Fruit fly (Drosophila melanogaster) whole organism, prepupa: ENCODE data around the gene Gss2.

Experiments used
- Blimp-1 ChIP-seq: fragments of 200-800 bp; sonication (Bioruptor generic); optimal IDR thresholded peaks from 3 replicates; lab custom pipeline; 2017; ENCODE audit warnings: missing biosample characterization, missing genetic modification characterization, mild to moderate bottlenecking, moderate library complexity, missing genetic modification reagents
- CG10631 ChIP-seq: fragments of 200-800 bp; sonication (Bioruptor generic); optimal IDR thresholded peaks from 2 replicates; lab custom pipeline; 2016; ENCODE audit warnings: missing biosample characterization, missing genetic modification characterization
- CG10669 ChIP-seq: fragments of 200-800 bp; sonication (Bioruptor generic); optimal IDR thresholded peaks from 3 replicates; lab custom pipeline; 2018; ENCODE audit warnings: missing biosample characterization, mild to moderate bottlenecking, missing genetic modification characterization, moderate library complexity
- CG11294 ChIP-seq: fragments of 200-800 bp; sonication (Bioruptor generic); IDR thresholded peaks from 2 replicates; pipeline ENCODE4 v1.3.6; 2022; ENCODE audit warnings: missing biosample characterization, missing genetic modification characterization
- CG11762 ChIP-seq: fragments of 200-800 bp; sonication (Bioruptor generic); optimal IDR thresholded peaks from 3 replicates; lab custom pipeline; 2016; ENCODE audit warnings: missing biosample characterization, missing genetic modification characterization; ENCODE audit not compliant: insufficient read depth
- CG15336 ChIP-seq: fragments of 200-800 bp; sonication (Bioruptor generic); IDR thresholded peaks from 2 replicates; pipeline ENCODE4 v1.3.6; 2022; ENCODE audit warnings: missing biosample characterization, missing genetic modification characterization
- CG3032 ChIP-seq: fragments of 200-800 bp; optimal IDR thresholded peaks from 2 replicates; lab custom pipeline; 2019; ENCODE audit warnings: missing biosample characterization, mild to moderate bottlenecking, missing genetic modification characterization, moderate library complexity
- CG32006 ChIP-seq: fragments of 200-800 bp; sonication (Bioruptor generic); optimal IDR thresholded peaks from 3 replicates; lab custom pipeline; 2017; ENCODE audit warnings: missing biosample characterization, mild to moderate bottlenecking, missing genetic modification characterization
- CG34406 ChIP-seq: fragments of 200-800 bp; sonication (Bioruptor generic); optimal IDR thresholded peaks from 3 replicates; lab custom pipeline; 2016; ENCODE audit warnings: missing biosample characterization, missing genetic modification characterization
- CG3919 ChIP-seq: fragments of 200-800 bp; sonication (Bioruptor generic); optimal IDR thresholded peaks from 3 replicates; lab custom pipeline; 2016; ENCODE audit warnings: missing biosample characterization, missing genetic modification characterization
- CG4318 ChIP-seq: fragments of 200-800 bp; sonication (Bioruptor generic); optimal IDR thresholded peaks from 3 replicates; lab custom pipeline; 2017; ENCODE audit warnings: missing biosample characterization, mild to moderate bottlenecking, missing genetic modification characterization
- CG6808 ChIP-seq: fragments of 200-800 bp; sonication (Bioruptor generic); optimal IDR thresholded peaks from 3 replicates; lab custom pipeline; 2017; ENCODE audit warnings: missing biosample characterization, missing genetic modification characterization, mild to moderate bottlenecking, moderate library complexity, missing genetic modification reagents
- CG6854 ChIP-seq: fragments of 200-800 bp; sonication (Bioruptor generic); optimal IDR thresholded peaks from 2 replicates; lab custom pipeline; 2017; ENCODE audit warnings: missing biosample characterization, mild to moderate bottlenecking, missing genetic modification characterization
- CG7368 ChIP-seq: fragments of 200-800 bp; sonication (Bioruptor generic); optimal IDR thresholded peaks from 3 replicates; lab custom pipeline; 2016; ENCODE audit warnings: missing biosample characterization, missing genetic modification characterization
- CG8119 ChIP-seq: fragments of 200-800 bp; sonication (Bioruptor generic); IDR thresholded peaks from 3 replicates; pipeline ENCODE4 v1.3.6; 2022; ENCODE audit warnings: missing biosample characterization, missing genetic modification characterization
- CG8632 ChIP-seq: fragments of 200-800 bp; sonication (Bioruptor generic); optimal IDR thresholded peaks from 3 replicates; lab custom pipeline; 2016; ENCODE audit warnings: missing biosample characterization, missing genetic modification characterization
- Eip78C ChIP-seq: fragments of 200-800 bp; sonication (Bioruptor generic); peaks from one replicate; lab custom pipeline; 2016; ENCODE audit warnings: missing biosample characterization, missing genetic modification characterization
- Eip93F ChIP-seq: fragments of 200-800 bp; sonication (Bioruptor generic); optimal IDR thresholded peaks from 2 replicates; lab custom pipeline; 2016; ENCODE audit warnings: missing biosample characterization, mild to moderate bottlenecking, missing genetic modification characterization
- Ets21C ChIP-seq: fragments of 200-800 bp; sonication (Bioruptor generic); optimal IDR thresholded peaks from 3 replicates; lab custom pipeline; 2016; ENCODE audit warnings: missing biosample characterization, missing genetic modification characterization
- Gug ChIP-seq: fragments of 200-800 bp; sonication (Bioruptor generic); IDR thresholded peaks from 2 replicates; pipeline ENCODE4 v1.3.6; 2022; ENCODE audit warnings: missing biosample characterization, missing genetic modification characterization
- Hr38 ChIP-seq: sonication (Bioruptor generic); optimal IDR thresholded peaks from 2 replicates; lab custom pipeline; 2016; ENCODE audit warnings: missing biosample characterization, missing genetic modification characterization
- Hr39 ChIP-seq: fragments of 200-800 bp; sonication (Bioruptor generic); optimal IDR thresholded peaks from 2 replicates; lab custom pipeline; 2016; ENCODE audit warnings: missing biosample characterization, missing genetic modification characterization
- Hr4 ChIP-seq: fragments of 200-800 bp; sonication (Bioruptor generic); optimal IDR thresholded peaks from 3 replicates; lab custom pipeline; 2016; ENCODE audit warnings: missing biosample characterization, missing genetic modification characterization
- Lpt ChIP-seq: fragments of 200-800 bp; sonication (Bioruptor generic); optimal IDR thresholded peaks from 3 replicates; lab custom pipeline; 2016; ENCODE audit warnings: missing biosample characterization, missing genetic modification characterization
- OdsH ChIP-seq: fragments of 200-800 bp; sonication (Bioruptor generic); optimal IDR thresholded peaks from 3 replicates; lab custom pipeline; 2016; ENCODE audit warnings: missing biosample characterization, missing genetic modification characterization
- Smox ChIP-seq: fragments of 200-800 bp; sonication (Bioruptor generic); optimal IDR thresholded peaks from 3 replicates; lab custom pipeline; 2016; ENCODE audit warnings: missing biosample characterization, missing genetic modification characterization
- Sox102F ChIP-seq: fragments of 200-800 bp; sonication (Bioruptor generic); optimal IDR thresholded peaks from 2 replicates; lab custom pipeline; 2016; ENCODE audit warnings: missing biosample characterization, mild to moderate bottlenecking, missing genetic modification characterization
- Sox14 ChIP-seq: fragments of 200-800 bp; sonication (Bioruptor generic); optimal IDR thresholded peaks from 3 replicates; lab custom pipeline; 2016; ENCODE audit warnings: missing biosample characterization, missing genetic modification characterization
- Sox15 ChIP-seq: fragments of 200-800 bp; sonication (Bioruptor generic); optimal IDR thresholded peaks from 3 replicates; lab custom pipeline; 2016; ENCODE audit warnings: missing biosample characterization, missing genetic modification characterization
- acj6 ChIP-seq: fragments of 200-800 bp; sonication (Bioruptor generic); optimal IDR thresholded peaks from 3 replicates; lab custom pipeline; 2016; ENCODE audit warnings: missing biosample characterization, missing genetic modification characterization
- cyc ChIP-seq: fragments of 200-800 bp; sonication (Bioruptor generic); optimal IDR thresholded peaks from 3 replicates; lab custom pipeline; 2016; ENCODE audit warnings: missing biosample characterization, missing genetic modification characterization
- dac ChIP-seq: fragments of 200-800 bp; sonication (Bioruptor generic); optimal IDR thresholded peaks from 2 replicates; lab custom pipeline; 2017; ENCODE audit warnings: missing biosample characterization, mild to moderate bottlenecking, missing genetic modification characterization
- dsx ChIP-seq: fragments of 200-800 bp; optimal IDR thresholded peaks from 3 replicates; lab custom pipeline; 2019; ENCODE audit warnings: missing biosample characterization, mild to moderate bottlenecking, missing genetic modification characterization, moderate library complexity; ENCODE audit not compliant: poor library complexity, severe bottlenecking
- eg ChIP-seq: fragments of 200-800 bp; sonication (Bioruptor generic); IDR thresholded peaks from 3 replicates; pipeline ENCODE4 v1.3.6; 2022; ENCODE audit warnings: missing biosample characterization, missing genetic modification characterization
- fd85E ChIP-seq: fragments of 200-800 bp; sonication (Bioruptor generic); optimal IDR thresholded peaks from 3 replicates; lab custom pipeline; 2016; ENCODE audit warnings: missing biosample characterization, missing genetic modification characterization
- fkh ChIP-seq: fragments of 200-800 bp; sonication (Bioruptor generic); optimal IDR thresholded peaks from 3 replicates; lab custom pipeline; 2017; ENCODE audit warnings: missing biosample characterization, mild to moderate bottlenecking, missing genetic modification characterization, moderate library complexity
- net ChIP-seq: fragments of 200-800 bp; sonication (Bioruptor generic); optimal IDR thresholded peaks from 3 replicates; lab custom pipeline; 2016; ENCODE audit warnings: missing biosample characterization, missing genetic modification characterization
- salr ChIP-seq, 2 experiments: fragments of 200-800 bp; sonication (Bioruptor generic); optimal IDR thresholded peaks; 3 replicates each; lab custom pipeline; 2016 to 2018; ENCODE audit warnings: missing biosample characterization in 2 of 2, missing genetic modification characterization in 2 of 2, mild to moderate bottlenecking in 1 of 2
- spab ChIP-seq: fragments of 200-800 bp; sonication (Bioruptor generic); optimal IDR thresholded peaks from 2 replicates; lab custom pipeline; 2017; ENCODE audit warnings: missing biosample characterization, mild to moderate bottlenecking, missing genetic modification characterization, missing genetic modification reagents
- ss ChIP-seq, 2 experiments: fragments of 200-800 bp; sonication (Bioruptor generic); optimal IDR thresholded peaks; 2 replicates in 1 of 2; 3 replicates in 1 of 2; lab custom pipeline; 2017 to 2018; ENCODE audit warnings: mild to moderate bottlenecking in 2 of 2, missing biosample characterization in 2 of 2, missing genetic modification characterization in 2 of 2, moderate library complexity in 1 of 2
- svp ChIP-seq: fragments of 200-800 bp; sonication (Bioruptor generic); peaks from one replicate; lab custom pipeline; 2016; ENCODE audit warnings: missing biosample characterization, missing genetic modification characterization
- topi ChIP-seq: fragments of 200-800 bp; sonication (Bioruptor generic); optimal IDR thresholded peaks from 3 replicates; lab custom pipeline; 2016; ENCODE audit warnings: missing biosample characterization, missing genetic modification characterization
- vri ChIP-seq: fragments of 200-800 bp; sonication (Bioruptor generic); optimal IDR thresholded peaks from 3 replicates; lab custom pipeline; 2016; ENCODE audit warnings: missing biosample characterization, mild to moderate bottlenecking, missing genetic modification characterization

Gss2 gene

DNA sequence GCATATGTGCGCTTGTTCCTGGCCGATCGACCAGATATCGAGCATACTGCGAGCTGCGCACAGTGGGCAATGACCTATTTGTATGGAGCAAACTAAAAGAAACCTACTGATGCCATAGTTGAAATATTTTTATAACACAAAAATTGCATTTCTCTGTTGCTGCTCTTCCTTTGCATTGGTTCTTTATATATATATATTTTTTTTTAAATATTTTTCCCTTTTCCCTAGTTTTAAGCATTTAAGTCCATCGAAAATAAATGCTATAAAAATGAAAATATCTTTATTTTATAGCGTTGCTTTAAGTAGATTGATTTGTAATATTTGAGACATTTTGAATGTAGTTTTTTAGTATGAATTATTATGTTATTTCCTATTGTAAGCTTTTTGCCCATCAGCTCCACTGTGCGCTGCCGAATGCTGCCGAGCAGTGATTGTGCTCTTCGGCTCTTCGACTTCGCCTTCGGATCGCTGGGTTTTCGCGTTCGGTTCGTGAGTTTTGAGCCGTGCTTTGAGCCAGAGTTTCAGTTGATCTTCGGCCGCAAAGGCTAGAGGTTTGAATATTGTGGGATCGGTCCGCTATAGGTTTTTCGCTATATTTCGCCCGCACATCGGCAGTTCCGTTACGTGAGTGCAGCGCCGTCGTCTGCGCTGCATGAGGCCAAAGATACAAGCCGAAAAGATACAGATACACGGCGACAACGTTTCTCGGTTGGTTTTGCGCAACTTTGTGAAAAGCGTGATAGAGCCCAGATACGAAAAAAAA is 11.6 kb downstream of the Gss2 start, which contains the start of gene CG6847 (continued):
- TF ChIP-seq Eip93F (no peak), topi (GFP tag; lab: Kevin White, UChicago) (peak; percentile 72), svp (GFP tag; lab: Kevin White, UChicago) (peak; percentile 92), CG3032 (tag; lab: Kevin White, UChicago) (peak; percentile 58), cyc (GFP tag; lab: Kevin White, UChicago) (peak; percentile 58), Smox (GFP tag; lab: Kevin White, UChicago) (peak; percentile 59), CG7368 (GFP tag; lab: Kevin White, UChicago) (no peak), CG32006 (GFP tag; lab: Kevin White, UChicago) (peak; percentile 94), Eip78C (GFP tag; lab: Kevin White, UChicago) (peak; percentile 92), CG8119 (GFP tag; lab: Robert Waterston, UW) (peak; percentile 81)

DNA sequence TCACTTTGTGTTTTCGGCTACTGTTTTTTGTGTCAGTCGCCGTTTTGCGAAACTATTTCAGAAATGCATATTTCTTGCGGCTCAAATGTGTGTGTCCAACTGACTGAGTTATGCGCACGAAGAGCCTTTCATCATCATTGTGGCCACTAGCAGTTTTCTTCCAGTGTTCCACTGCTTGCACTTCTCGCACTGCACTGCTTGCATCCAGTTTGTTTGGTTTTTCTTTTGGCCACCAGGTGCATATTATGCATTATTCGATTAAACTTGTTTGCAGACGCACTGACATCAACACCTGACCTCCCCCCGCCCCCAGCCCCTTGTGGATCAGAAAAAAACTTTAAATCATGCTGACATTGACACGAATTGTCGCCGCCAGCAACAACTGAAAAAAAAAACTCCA is 13.0 kb downstream of the Gss2 start:
- no peak for TF ChIP-seq salr (GFP tag; optimal IDR thresholded peaks at IDR 0.05; lab: Kevin White, UChicago)
- TF ChIP-seq CG8632: no peak
- peak; percentile 48 for TF ChIP-seq Eip78C (GFP tag; lab: Kevin White, UChicago)
- no peak for TF ChIP-seq CG11294 (GFP tag; lab: Robert Waterston, UW)
- TF ChIP-seq CG6808: no peak
- TF ChIP-seq acj6: no peak
- no peak for TF ChIP-seq Ets21C (GFP tag; lab: Kevin White, UChicago)
- no peak for TF ChIP-seq cyc (GFP tag; lab: Kevin White, UChicago)
- TF ChIP-seq eg (GFP tag; lab: Robert Waterston, UW): peak; percentile 26; the same call in 1 of the 3 replicates
- no peak for TF ChIP-seq Sox15 (GFP tag; lab: Kevin White, UChicago)
- no peak for TF ChIP-seq Hr39
- TF ChIP-seq OdsH (GFP tag; lab: Kevin White, UChicago): no peak
- TF ChIP-seq CG3919 (GFP tag; lab: Kevin White, UChicago): no peak
- no peak for TF ChIP-seq CG11762
- no peak for TF ChIP-seq Lpt

DNA sequence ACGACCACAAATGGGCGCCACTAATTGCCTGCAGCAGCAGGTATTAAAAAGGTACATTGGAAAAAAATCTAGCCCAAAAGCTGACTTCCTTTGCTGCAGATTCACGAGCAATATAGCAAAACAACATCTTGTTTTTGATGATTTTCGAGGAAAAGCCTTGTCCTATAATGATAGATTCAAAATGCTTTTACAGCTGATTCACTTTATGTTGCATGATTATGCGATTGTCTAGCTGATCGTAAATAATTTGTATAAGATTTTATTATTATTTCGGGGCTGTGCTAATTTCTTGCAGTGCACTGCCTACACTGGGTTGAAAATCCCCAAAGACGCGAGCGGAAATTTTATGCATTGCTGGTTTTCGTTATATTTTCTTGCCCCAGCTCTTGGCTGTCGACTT is 15.0 kb downstream of the Gss2 start:
- TF ChIP-seq topi (GFP tag; lab: Kevin White, UChicago) (peak; percentile 32), Eip93F (no peak), CG15336 (GFP tag; lab: Robert Waterston, UW) (peak; percentile 70), dsx (GFP tag; lab: Kevin White, UChicago) (no peak), spab (no peak), Ets21C (GFP tag; lab: Kevin White, UChicago) (no peak), CG34406 (GFP tag; lab: Kevin White, UChicago) (no peak), Blimp-1 (GFP tag; lab: Kevin White, UChicago) (no peak), ss (GFP tag; optimal IDR thresholded peaks at IDR 0.05; lab: Kevin White, UChicago) (no peak), CG4318 (GFP tag; lab: Kevin White, UChicago) (peak; percentile 40), CG10631 (GFP tag; lab: Kevin White, UChicago) (peak; percentile 23), net (GFP tag; lab: Kevin White, UChicago) (peak; percentile 12), Sox14 (GFP tag; lab: Kevin White, UChicago) (peak; percentile 7), acj6 (peak; percentile 45), CG11294 (GFP tag; lab: Robert Waterston, UW) (0 out of 2 replicates have a peak, but pooled peaks have one; percentile 17), CG32006 (GFP tag; lab: Kevin White, UChicago) (peak; percentile 67), CG7368 (GFP tag; lab: Kevin White, UChicago) (no peak), cyc (GFP tag; lab: Kevin White, UChicago) (peak; percentile 1), Sox15 (GFP tag; lab: Kevin White, UChicago) (no peak), CG11762 (no peak), Sox102F (GFP tag; lab: Kevin White, UChicago) (peak; percentile 22), fkh (GFP tag; lab: Kevin White, UChicago) (no peak), Hr4 (GFP tag; lab: Kevin White, UChicago) (peak; percentile 71), CG10669 (no peak), Gug (GFP tag; lab: Robert Waterston, UW) (0 out of 2 replicates have a peak, but pooled peaks have one; percentile 18), CG6854 (GFP tag; lab: Kevin White, UChicago) (no peak), CG3919 (GFP tag; lab: Kevin White, UChicago) (peak; percentile 39), Smox (GFP tag; lab: Kevin White, UChicago) (peak; percentile 12), CG6808 (no peak), CG3032 (tag; lab: Kevin White, UChicago) (peak; percentile 5), eg (GFP tag; lab: Robert Waterston, UW) (peak; percentile 51; the same call in 2 of the 3 replicates), OdsH (GFP tag; lab: Kevin White, UChicago) (peak; percentile 43), vri (GFP tag; lab: Kevin White, UChicago) (no peak), dac (GFP tag; lab: Kevin White, UChicago) (peak; percentile 30), Eip78C (GFP tag; lab: Kevin White, UChicago) (peak; percentile 77), fd85E (GFP tag; lab: Kevin White, UChicago) (no peak), CG8119 (GFP tag; lab: Robert Waterston, UW) (peak; percentile 57; the same call in 2 of the 3 replicates), Hr38 (GFP tag; lab: Kevin White, UChicago) (no peak)
